Worm (Caenorhabditis elegans) whole organism, early embryonic: ENCODE results near the gene C17A2.7.

Experiments
- B0310.2 ChIP-seq: sonication (generic microtip); optimal IDR thresholded peaks from 2 replicates; lab custom pipeline; 2016; ENCODE audit warnings: mild to moderate bottlenecking, missing genetic modification characterization, missing compliant biosample characterization
- F13C5.2 ChIP-seq: sonication (generic microtip); optimal IDR thresholded peaks from 2 replicates; lab custom pipeline; 2017; ENCODE audit warnings: mild to moderate bottlenecking, missing genetic modification characterization, inconsistent platforms, missing compliant biosample characterization
- aly-1 ChIP-seq: sonication (generic microtip); optimal IDR thresholded peaks from 2 replicates; lab custom pipeline; 2016; ENCODE audit warnings: missing genetic modification characterization, missing compliant biosample characterization
- pes-1 ChIP-seq: fragments of 200-800 bp; sonication (Bioruptor generic); IDR thresholded peaks from 2 replicates; pipeline ENCODE4 v1.3.6; 2022; ENCODE audit warnings: missing genetic modification reagents, missing genetic modification characterization, missing compliant biosample characterization
- sea-1 ChIP-seq: fragments of 200-800 bp; sonication (Bioruptor generic); conservative IDR thresholded peaks from 2 replicates; pipeline ENCODE4 v1.3.6; 2022; ENCODE audit warnings: missing genetic modification characterization, missing compliant biosample characterization
- tra-4 ChIP-seq: sonication (generic microtip); optimal IDR thresholded peaks from 2 replicates; lab custom pipeline; 2017; ENCODE audit warnings: missing genetic modification characterization, missing compliant biosample characterization

ce11 chrII:3823855-3824254 is 19.4 kb downstream of the C17A2.7 start, which contains the start of gene skr-15:
- TF ChIP-seq aly-1 (no peak), tra-4 (tag; lab: Kevin White, UChicago) (no peak), F13C5.2 (tag; lab: Kevin White, UChicago) (no peak), B0310.2 (tag; lab: Kevin White, UChicago) (no peak), pes-1 (GFP tag; lab: Robert Waterston, UW) (no peak), sea-1 (GFP tag; lab: Robert Waterston, UW) (no peak)
